Fruit fly (Drosophila melanogaster): ENCODE results near the gene CG42556.

dm6 chr2L:16868897-16869324 is 20.8 kb upstream of the CG42556 start:
- TF ChIP-seq CkIIα-i1 (GFP tag; IDR thresholded peaks at IDR 0.05), result no peak
- peak; percentile 32; the same call in 1 of the 3 replicates for TF ChIP-seq B-H1 (GFP tag; IDR thresholded peaks at IDR 0.05)
- no peak for TF ChIP-seq Dip3 (GFP tag; optimal IDR thresholded peaks at IDR 0.05)
- TF ChIP-seq bcd (GFP tag; optimal IDR thresholded peaks at IDR 0.05), result peak; percentile 61
- no peak for TF ChIP-seq psq (GFP tag; optimal IDR thresholded peaks at IDR 0.05)
- TF ChIP-seq trem (tag; optimal IDR thresholded peaks at IDR 0.05), result no peak
- TF ChIP-seq pan (optimal IDR thresholded peaks at IDR 0.05), result no peak
- no peak for TF ChIP-seq pan (GFP tag; optimal IDR thresholded peaks at IDR 0.05 in 1 of 2, IDR thresholded peaks at IDR 0.05 in 1 of 2)
- no peak for TF ChIP-seq vvl (GFP tag; IDR thresholded peaks at IDR 0.05)
- no peak for TF ChIP-seq her (GFP tag; optimal IDR thresholded peaks at IDR 0.05)
- TF ChIP-seq kni (GFP tag; optimal IDR thresholded peaks at IDR 0.05), result no peak
- TF ChIP-seq emc (GFP tag; optimal IDR thresholded peaks at IDR 0.05), result no peak
- TF ChIP-seq CG31388 (GFP tag; optimal IDR thresholded peaks at IDR 0.05), result no peak
